Fruit fly (Drosophila melanogaster) whole organism, wandering third instar larva: ENCODE data around the gene vari.

Experiments used
- Sp1 ChIP-seq: fragments of 200-800 bp; sonication (Bioruptor generic); optimal IDR thresholded peaks from 3 replicates; lab custom pipeline; 2019; ENCODE audit warnings: missing biosample characterization, mild to moderate bottlenecking, missing genetic modification characterization, moderate library complexity
- lola ChIP-seq: fragments of >200 bp; optimal IDR thresholded peaks from 2 replicates; lab custom pipeline; 2017; ENCODE audit warnings: missing biosample characterization, missing genetic modification characterization

- no peak for TF ChIP-seq lola
- no peak for TF ChIP-seq Sp1 (GFP tag; lab: Kevin White, UChicago)
Measured at dm6 chr2L:20829755-20830396, 33.0 kb upstream of the vari start.
